Worm (Caenorhabditis elegans): ENCODE data around the gene ZK856.5.

DNA sequence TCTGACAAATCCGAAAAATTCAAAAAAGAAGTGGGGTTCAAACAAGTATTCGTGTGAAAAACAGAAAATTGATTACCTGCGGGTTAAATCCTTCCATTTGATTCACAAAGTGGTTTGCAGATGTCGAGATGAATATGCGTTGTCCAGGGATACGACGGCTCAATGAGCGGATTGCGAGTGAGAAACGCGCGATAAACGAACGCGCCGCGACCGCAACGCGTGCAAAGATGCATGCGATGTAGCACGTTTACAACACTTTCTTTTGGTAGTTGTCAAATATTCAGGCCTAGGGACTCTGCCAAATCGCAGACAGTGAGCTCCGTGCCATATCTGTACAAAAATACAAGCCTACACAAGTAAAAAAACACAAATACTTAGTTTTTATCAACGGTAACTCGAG lies 48.7 kb upstream of the ZK856.5 start, which contains the start of gene fubl-1:
- no peak for TF ChIP-seq ZK546.5 (tag; optimal IDR thresholded peaks at IDR 0.05)
- no peak for TF ChIP-seq arid-1 (GFP tag; conservative IDR thresholded peaks at IDR 0.05)
- TF ChIP-seq lin-39 (tag; optimal IDR thresholded peaks at IDR 0.05), result no peak
- TF ChIP-seq aly-2 (tag; optimal IDR thresholded peaks at IDR 0.05), result no peak
- no peak for TF ChIP-seq lin-15B (tag; optimal IDR thresholded peaks at IDR 0.05)
- no peak for TF ChIP-seq nhr-42 (GFP tag; IDR thresholded peaks at IDR 0.05)

Measured in whole organism, L4 larva.